Worm (Caenorhabditis elegans): ENCODE results near the gene srbc-5.

DNA sequence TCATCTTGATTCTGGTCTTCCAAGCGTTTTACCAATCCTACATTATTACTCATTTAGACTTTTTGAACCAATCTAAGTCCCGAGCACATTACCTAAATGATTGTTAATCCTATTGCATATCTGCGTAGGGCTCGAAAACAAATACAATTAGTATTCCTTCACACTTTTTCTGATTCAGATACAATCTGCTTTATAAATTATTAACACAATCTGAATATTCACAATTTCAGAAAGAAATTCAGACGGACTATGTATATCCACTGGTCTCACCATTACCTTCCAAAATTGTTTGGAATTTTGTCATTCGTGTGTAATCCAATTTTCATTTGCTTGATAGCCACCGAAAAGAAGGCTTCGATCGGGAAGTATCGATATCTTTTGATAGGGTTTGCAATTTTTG lies 19.0 kb upstream of the srbc-5 start, which contains the start of gene srj-11:
- TF ChIP-seq W03F9.2 (tag; optimal IDR thresholded peaks at IDR 0.05) = no peak
- TF ChIP-seq him-1 (tag; optimal IDR thresholded peaks at IDR 0.05) = no peak
